Worm (Caenorhabditis elegans): ENCODE results near the gene K05B2.2.

ce11 chrX:4869627-4870026 lies 36.3 kb upstream of the K05B2.2 start:
- TF ChIP-seq ztf-23 (GFP tag; IDR thresholded peaks at IDR 0.05): no peak
- no peak for TF ChIP-seq flt-1 (GFP tag; IDR thresholded peaks at IDR 0.05)
- no peak for TF ChIP-seq ref-1 (GFP tag; conservative IDR thresholded peaks at IDR 0.05)
- no peak for TF ChIP-seq cog-1 (tag; optimal IDR thresholded peaks at IDR 0.05)
- peak; percentile 34; the same call in 1 of the 2 replicates for TF ChIP-seq tab-1 (GFP tag; IDR thresholded peaks at IDR 0.05)
- TF ChIP-seq klf-2 (GFP tag; conservative IDR thresholded peaks at IDR 0.05): no peak
